Worm (Caenorhabditis elegans) whole organism, L3 larva: ENCODE results near the gene gei-4.

Source experiments
- R02D3.7 ChIP-seq: fragments of 150-350 bp; optimal IDR thresholded peaks from 2 replicates; lab custom pipeline; 2014; ENCODE audit warnings: missing biosample characterization, missing genetic modification characterization
- ZK546.5 ChIP-seq: sonication (generic microtip); optimal IDR thresholded peaks from 2 replicates; lab custom pipeline; 2017; ENCODE audit warnings: missing biosample characterization, missing genetic modification characterization
- aly-2 ChIP-seq: fragments of 150-350 bp; optimal IDR thresholded peaks from 2 replicates; lab custom pipeline; 2014; ENCODE audit warnings: missing biosample characterization, missing genetic modification characterization
- ama-1 ChIP-seq: fragments of 150-350 bp; optimal IDR thresholded peaks from 2 replicates; lab custom pipeline; 2018
- ceh-28 ChIP-seq: fragments of 150-350 bp; optimal IDR thresholded peaks from 2 replicates; lab custom pipeline; 2014; ENCODE audit warnings: missing biosample characterization, missing genetic modification reagents, missing genetic modification characterization
- ceh-82 ChIP-seq: fragments of 150-350 bp; optimal IDR thresholded peaks from 2 replicates; lab custom pipeline; 2014; ENCODE audit warnings: missing biosample characterization, missing genetic modification characterization
- ceh-9 ChIP-seq: sonication (generic microtip); optimal IDR thresholded peaks from 2 replicates; lab custom pipeline; 2018; ENCODE audit warnings: missing biosample characterization, missing genetic modification characterization
- daf-12 ChIP-seq: fragments of 150-350 bp; optimal IDR thresholded peaks from 2 replicates; lab custom pipeline; 2014; ENCODE audit warnings: missing biosample characterization, missing genetic modification reagents, missing genetic modification characterization
- egl-27 ChIP-seq: sonication (generic microtip); optimal IDR thresholded peaks from 4 replicates; lab custom pipeline; 2017; ENCODE audit warnings: missing biosample characterization, missing genetic modification reagents, missing genetic modification characterization
- egl-5 ChIP-seq: fragments of 150-350 bp; optimal IDR thresholded peaks from 2 replicates; lab custom pipeline; 2017; ENCODE audit warnings: missing biosample characterization, missing genetic modification reagents, missing genetic modification characterization, inconsistent platforms
- elt-1 ChIP-seq: fragments of 150-350 bp; optimal IDR thresholded peaks from 2 replicates; lab custom pipeline; 2014; ENCODE audit warnings: missing biosample characterization, missing genetic modification characterization
- elt-2 ChIP-seq: sonication (generic microtip); optimal IDR thresholded peaks from 2 replicates; lab custom pipeline; 2016; ENCODE audit warnings: missing genetic modification reagents, mild to moderate bottlenecking, missing genetic modification characterization, missing compliant biosample characterization
- elt-3 ChIP-seq, 3 experiments: fragments of 150-350 bp in 1 of 3; sonication (generic microtip) in 2 of 3; optimal IDR thresholded peaks; 2 replicates in 2 of 3; 4 replicates in 1 of 3; lab custom pipeline; 2014 to 2017; ENCODE audit warnings: missing biosample characterization in 3 of 3, missing genetic modification characterization in 3 of 3
- eor-1 ChIP-seq, 2 experiments: fragments of 150-350 bp; optimal IDR thresholded peaks; 2 replicates each; lab custom pipeline; 2014 to 2018; ENCODE audit warnings: missing biosample characterization in 2 of 2, missing genetic modification characterization in 2 of 2
- fos-1 ChIP-seq: fragments of 150-350 bp; optimal IDR thresholded peaks from 2 replicates; lab custom pipeline; 2014; ENCODE audit warnings: missing biosample characterization, missing genetic modification characterization
- hmg-11 ChIP-seq: sonication (generic microtip); optimal IDR thresholded peaks from 2 replicates; lab custom pipeline; 2016; ENCODE audit warnings: missing genetic modification characterization, missing compliant biosample characterization
- lin-15B ChIP-seq: fragments of 150-350 bp; optimal IDR thresholded peaks from 2 replicates; lab custom pipeline; 2014; ENCODE audit warnings: missing biosample characterization, missing genetic modification characterization
- lsy-12 ChIP-seq: sonication (generic microtip); optimal IDR thresholded peaks from 2 replicates; lab custom pipeline; 2016; ENCODE audit warnings: mild to moderate bottlenecking, missing genetic modification characterization, missing compliant biosample characterization
- mdl-1 ChIP-seq: fragments of 150-350 bp; optimal IDR thresholded peaks from 2 replicates; lab custom pipeline; 2014; ENCODE audit warnings: missing biosample characterization, missing genetic modification characterization
- mml-1 ChIP-seq: fragments of 150-350 bp; sonication (generic microtip); optimal IDR thresholded peaks from 3 replicates; lab custom pipeline; 2014; ENCODE audit warnings: missing biosample characterization, missing genetic modification characterization
- nfya-1 ChIP-seq: sonication (generic microtip); optimal IDR thresholded peaks from 2 replicates; lab custom pipeline; 2017; ENCODE audit warnings: missing genetic modification characterization, mild to moderate bottlenecking, missing compliant biosample characterization, antibody characterized with exemption, moderate library complexity; ENCODE audit not compliant: insufficient read depth
- nhr-11 ChIP-seq: fragments of 150-350 bp; optimal IDR thresholded peaks from 2 replicates; lab custom pipeline; 2014; ENCODE audit warnings: missing biosample characterization, missing genetic modification characterization
- nhr-23 ChIP-seq: fragments of 150-350 bp; optimal IDR thresholded peaks from 2 replicates; lab custom pipeline; 2014; ENCODE audit warnings: missing biosample characterization, missing genetic modification reagents, missing genetic modification characterization
- nhr-237 ChIP-seq: fragments of 150-350 bp; optimal IDR thresholded peaks from 2 replicates; lab custom pipeline; 2014; ENCODE audit warnings: missing biosample characterization, missing genetic modification characterization
- nhr-25 ChIP-seq: sonication (generic microtip); optimal IDR thresholded peaks from 2 replicates; lab custom pipeline; 2017; ENCODE audit warnings: missing biosample characterization, missing genetic modification characterization
- nhr-43 ChIP-seq: sonication (generic microtip); optimal IDR thresholded peaks from 2 replicates; lab custom pipeline; 2016; ENCODE audit warnings: mild to moderate bottlenecking, missing genetic modification characterization, missing compliant biosample characterization; ENCODE audit not compliant: poor library complexity, severe bottlenecking
- nhr-67 ChIP-seq: fragments of 150-350 bp; optimal IDR thresholded peaks from 2 replicates; lab custom pipeline; 2014; ENCODE audit warnings: missing biosample characterization, missing genetic modification characterization
- nhr-76 ChIP-seq: fragments of 150-350 bp; sonication (generic microtip); optimal IDR thresholded peaks from 5 replicates; lab custom pipeline; 2014; ENCODE audit warnings: missing biosample characterization, missing genetic modification characterization
- pqm-1 ChIP-seq: fragments of 150-350 bp; optimal IDR thresholded peaks from 2 replicates; lab custom pipeline; 2017; ENCODE audit warnings: missing biosample characterization, missing genetic modification characterization, inconsistent platforms
- skn-1 ChIP-seq: fragments of 150-350 bp; optimal IDR thresholded peaks from 2 replicates; lab custom pipeline; 2014; ENCODE audit warnings: missing biosample characterization, missing genetic modification characterization
- snpc-4 ChIP-seq: fragments of 150-350 bp; optimal IDR thresholded peaks from 2 replicates; lab custom pipeline; 2014; ENCODE audit warnings: missing biosample characterization, missing genetic modification characterization
- unc-62 ChIP-seq: fragments of 150-350 bp; sonication (generic microtip); optimal IDR thresholded peaks from 4 replicates; lab custom pipeline; 2014; ENCODE audit warnings: missing biosample characterization, missing genetic modification reagents, missing genetic modification characterization
- zag-1 ChIP-seq: fragments of 150-350 bp; optimal IDR thresholded peaks from 2 replicates; lab custom pipeline; 2014; ENCODE audit warnings: missing biosample characterization, missing genetic modification characterization
- ztf-11 ChIP-seq: fragments of 150-350 bp; optimal IDR thresholded peaks from 2 replicates; lab custom pipeline; 2014; ENCODE audit warnings: missing biosample characterization, missing genetic modification characterization
- ztf-4 ChIP-seq: fragments of 150-350 bp; optimal IDR thresholded peaks from 2 replicates; lab custom pipeline; 2014; ENCODE audit warnings: missing biosample characterization, missing genetic modification characterization

The gei-4 gene

ce11 chrIII:311174-311573 is 43.4 kb downstream of the gei-4 start:
- TF ChIP-seq nfya-1 (tag; lab: Kevin White, UChicago) (no peak), hmg-11 (tag; lab: Kevin White, UChicago) (peak; percentile 2)
- TF ChIP-seq, all 47 proteins: peak for 1

ce11 chrIII:304564-304963 is 50.0 kb downstream of the gei-4 start:
- TF ChIP-seq aly-2 (tag; lab: Kevin White, UChicago) (no peak), ztf-11 (tag; lab: Kevin White, UChicago) (no peak), ceh-82 (tag; lab: Kevin White, UChicago) (no peak), ama-1 (lab: Kevin White, UChicago) (no peak), nhr-25 (no peak), nhr-23 (no peak), R02D3.7 (tag; lab: Kevin White, UChicago) (no peak), elt-3 (tag; optimal IDR thresholded peaks at IDR 0.05; lab: Kevin White, UChicago) (no peak), lsy-12 (no peak), elt-1 (no peak), elt-2 (tag; lab: Kevin White, UChicago) (no peak), nhr-43 (tag; lab: Kevin White, UChicago) (no peak), egl-27 (tag; lab: Kevin White, UChicago) (no peak), pqm-1 (tag; lab: Kevin White, UChicago) (no peak), unc-62 (GFP tag; lab: Kevin White, UChicago) (no peak)

- TF ChIP-seq nfya-1 (tag; lab: Kevin White, UChicago) (no peak), pqm-1 (tag; lab: Kevin White, UChicago) (peak; percentile 36), eor-1 (tag; optimal IDR thresholded peaks at IDR 0.05; lab: Kevin White, UChicago) (no peak), mdl-1 (no peak), egl-27 (tag; lab: Kevin White, UChicago) (no peak), elt-2 (tag; lab: Kevin White, UChicago) (peak; percentile 82)
Observed at ce11 chrIII:299220-299619, 55.4 kb downstream of the gei-4 start.

- TF ChIP-seq R02D3.7 (tag; lab: Kevin White, UChicago) = no peak
- no peak for TF ChIP-seq skn-1 (tag; lab: Kevin White, UChicago)
- TF ChIP-seq elt-3 (tag; optimal IDR thresholded peaks at IDR 0.05; lab: Kevin White, UChicago) = no peak
- TF ChIP-seq aly-2 (tag; lab: Kevin White, UChicago) = no peak
- no peak for TF ChIP-seq nhr-11 (tag; lab: Kevin White, UChicago)
- no peak for TF ChIP-seq daf-12 (tag; lab: Kevin White, UChicago)
- TF ChIP-seq, all 47 proteins: peak for 0
Observed at ce11 chrIII:298456-298855, 56.1 kb downstream of the gei-4 start, which contains the start of gene ads-1. TSS of gene ads-1 (minus strand) at chrIII:298556.

- TF ChIP-seq mdl-1 = no peak
- TF ChIP-seq ztf-4 = no peak
- no peak for TF ChIP-seq nhr-237 (tag; lab: Kevin White, UChicago)
- TF ChIP-seq zag-1 (tag; lab: Kevin White, UChicago) = no peak
- TF ChIP-seq nhr-76 (tag; lab: Kevin White, UChicago) = no peak
- TF ChIP-seq snpc-4 (tag; lab: Kevin White, UChicago) = no peak
- TF ChIP-seq mml-1 (tag; lab: Kevin White, UChicago) = no peak
- no peak for TF ChIP-seq ceh-9 (tag; lab: Kevin White, UChicago)
- no peak for TF ChIP-seq lin-15B (tag; lab: Kevin White, UChicago)
- no peak for TF ChIP-seq elt-1
- TF ChIP-seq egl-5 = no peak
- TF ChIP-seq nfya-1 (tag; lab: Kevin White, UChicago) = no peak
- no peak for TF ChIP-seq nhr-43 (tag; lab: Kevin White, UChicago)
- TF ChIP-seq ZK546.5 (tag; lab: Kevin White, UChicago) = no peak
- TF ChIP-seq fos-1 (tag; lab: Kevin White, UChicago) = no peak
- no peak for TF ChIP-seq skn-1 (tag; lab: Kevin White, UChicago)
- no peak for TF ChIP-seq nhr-67
- no peak for TF ChIP-seq ceh-28 (tag; lab: Kevin White, UChicago)
Observed at ce11 chrIII:294527-294926, 60.1 kb downstream of the gei-4 start, which contains the start of gene Y50D7A.13. TSS of gene Y50D7A.13 (minus strand) at chrIII:294627.
